Worm (Caenorhabditis elegans) whole organism, mixed stage, embryonic: ENCODE data around the gene exc-1.

Experiments used
- M03D4.4 ChIP-seq: sonication (generic microtip); optimal IDR thresholded peaks from 2 replicates; lab custom pipeline; 2017; ENCODE audit warnings: mild to moderate bottlenecking, missing genetic modification characterization, missing compliant biosample characterization
- bed-3 ChIP-seq: fragments of 200-800 bp; sonication (Bioruptor generic); optimal IDR thresholded peaks from 3 replicates; lab custom pipeline; 2018; ENCODE audit warnings: mild to moderate bottlenecking, missing genetic modification characterization, moderate library complexity, missing compliant biosample characterization
- blmp-1 ChIP-seq: fragments of 150-350 bp; optimal IDR thresholded peaks from 2 replicates; lab custom pipeline; 2014; ENCODE audit warnings: missing biosample characterization, missing genetic modification characterization
- ceh-39 ChIP-seq: fragments of 150-350 bp; optimal IDR thresholded peaks from 2 replicates; lab custom pipeline; 2014; ENCODE audit warnings: missing biosample characterization, missing genetic modification characterization
- ces-1 ChIP-seq: fragments of 150-350 bp; optimal IDR thresholded peaks from 2 replicates; lab custom pipeline; 2014; ENCODE audit warnings: missing biosample characterization, missing genetic modification reagents, missing genetic modification characterization
- drap-1 ChIP-seq: fragments of 200-800 bp; sonication (Bioruptor generic); optimal IDR thresholded peaks from 3 replicates; lab custom pipeline; 2018; ENCODE audit warnings: mild to moderate bottlenecking, missing genetic modification characterization, missing compliant biosample characterization
- flh-1 ChIP-seq: fragments of 200-800 bp; sonication (Bioruptor generic); optimal IDR thresholded peaks from 2 replicates; lab custom pipeline; 2018; ENCODE audit warnings: mild to moderate bottlenecking, missing genetic modification characterization, moderate library complexity, missing compliant biosample characterization
- ham-2 ChIP-seq: fragments of 200-800 bp; sonication (Bioruptor generic); optimal IDR thresholded peaks from 2 replicates; lab custom pipeline; 2018; ENCODE audit warnings: mild to moderate bottlenecking, missing genetic modification characterization, missing compliant biosample characterization
- lin-13 ChIP-seq: fragments of 150-350 bp; optimal IDR thresholded peaks from 2 replicates; lab custom pipeline; 2014; ENCODE audit warnings: missing biosample characterization, missing genetic modification characterization
- nhr-28 ChIP-seq: fragments of 150-350 bp; optimal IDR thresholded peaks from 2 replicates; lab custom pipeline; 2014; ENCODE audit warnings: missing biosample characterization, missing genetic modification characterization
- pha-4 ChIP-seq: fragments of 150-350 bp; optimal IDR thresholded peaks from 2 replicates; lab custom pipeline; 2018; ENCODE audit warnings: missing biosample characterization, missing genetic modification reagents, missing genetic modification characterization
- sptf-1 ChIP-seq: sonication (generic microtip); optimal IDR thresholded peaks from 2 replicates; lab custom pipeline; 2017; ENCODE audit warnings: mild to moderate bottlenecking, missing genetic modification characterization, moderate library complexity, missing compliant biosample characterization
- unc-62 ChIP-seq: fragments of 150-350 bp; optimal IDR thresholded peaks from 2 replicates; lab custom pipeline; 2014; ENCODE audit warnings: missing biosample characterization, missing genetic modification reagents, missing genetic modification characterization

Gene exc-1

DNA sequence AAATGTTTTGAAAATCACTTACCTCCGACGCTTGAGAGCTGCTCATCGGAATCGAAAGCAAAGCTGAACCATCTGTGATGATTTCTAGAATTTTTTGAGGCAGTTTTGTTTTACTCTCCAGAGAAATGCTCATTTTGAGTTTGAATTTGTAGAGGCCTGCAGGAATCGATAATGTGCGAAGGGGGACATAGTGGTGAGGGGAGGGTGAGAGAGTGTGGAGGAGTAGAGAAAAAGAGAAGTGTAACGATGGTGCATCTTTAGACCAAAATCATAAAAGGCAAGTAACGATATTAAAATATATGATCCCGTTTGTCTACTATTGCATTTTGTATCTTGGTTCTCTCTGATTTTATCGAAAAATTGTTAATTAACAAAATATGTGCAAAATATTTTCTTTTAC lies 46.2 kb downstream of the exc-1 start, which contains the start of gene blos-8:
blos-8 (minus strand) TSS at position 216 of the 400 bp plus-strand sequence.
- TF ChIP-seq bed-3 (GFP tag; lab: Kevin White, UChicago) = no peak
- TF ChIP-seq ces-1 (GFP tag; lab: Kevin White, UChicago) = peak; percentile 66

DNA sequence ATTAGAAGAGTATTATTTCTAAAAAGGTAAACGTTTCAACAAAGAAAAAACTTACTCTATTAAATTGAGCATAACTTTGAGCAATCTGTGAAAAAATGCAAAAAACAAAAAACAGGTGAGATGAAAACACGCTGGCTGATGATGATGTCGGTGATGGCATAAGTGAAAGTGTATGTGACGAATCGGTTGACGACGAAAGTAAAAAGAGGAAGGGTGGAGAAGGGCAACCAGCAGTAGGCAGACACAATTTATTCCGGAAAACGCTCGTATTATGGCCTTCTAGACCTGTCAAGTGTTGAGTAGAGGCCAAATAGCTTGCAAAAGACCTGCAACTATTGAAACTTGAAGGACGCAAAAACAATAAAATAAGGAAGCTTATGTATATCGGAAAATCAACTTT lies 49.3 kb downstream of the exc-1 start, which contains the start of gene nas-13:
nas-13 (minus strand) TSS at position 323 of the 400 bp plus-strand sequence.
- no peak for TF ChIP-seq ceh-39 (tag; lab: Kevin White, UChicago)
- peak; percentile 20 for TF ChIP-seq blmp-1 (tag; lab: Kevin White, UChicago)
- TF ChIP-seq lin-13 (tag; lab: Kevin White, UChicago) = no peak

DNA sequence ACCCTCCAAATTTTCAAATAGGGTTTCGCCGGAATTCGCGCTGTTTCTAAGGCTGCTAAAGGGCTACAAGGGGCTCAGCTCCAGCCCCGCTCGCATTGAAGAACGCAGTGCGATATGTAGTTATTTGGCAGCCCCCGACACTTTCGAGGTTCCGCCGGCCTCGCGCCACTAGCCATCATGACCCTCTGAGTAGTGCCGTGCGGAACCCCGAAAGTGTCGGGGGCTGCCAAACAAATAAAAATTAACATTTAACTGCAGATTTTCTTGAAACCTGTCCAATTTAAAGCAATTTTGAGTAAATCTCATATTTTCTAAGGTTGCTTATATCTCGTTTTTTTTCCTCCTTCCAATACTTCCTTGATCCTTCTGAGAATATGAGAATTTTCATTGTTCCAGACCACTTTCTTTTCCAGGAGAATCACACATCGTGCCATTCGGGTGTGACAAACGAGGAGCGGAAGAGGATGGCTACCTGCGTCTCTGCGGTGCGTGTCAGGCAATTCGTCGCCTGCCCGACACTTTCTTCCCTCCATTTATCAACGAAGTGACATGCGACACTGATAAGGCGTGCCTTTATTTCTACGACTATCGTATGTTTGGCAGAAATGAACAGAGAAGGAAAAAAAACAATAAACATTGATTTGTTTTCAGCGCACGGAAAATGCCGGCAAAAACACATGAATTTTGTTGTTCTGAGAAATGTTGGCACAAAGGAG lies 53.3 kb downstream of the exc-1 start:
- TF ChIP-seq M03D4.4 (tag; lab: Kevin White, UChicago) = no peak
- TF ChIP-seq bed-3 (GFP tag; lab: Kevin White, UChicago) = no peak
- no peak for TF ChIP-seq flh-1
- TF ChIP-seq unc-62 (GFP tag; lab: Kevin White, UChicago) = no peak
- TF ChIP-seq, all 35 proteins: peak for 0

DNA sequence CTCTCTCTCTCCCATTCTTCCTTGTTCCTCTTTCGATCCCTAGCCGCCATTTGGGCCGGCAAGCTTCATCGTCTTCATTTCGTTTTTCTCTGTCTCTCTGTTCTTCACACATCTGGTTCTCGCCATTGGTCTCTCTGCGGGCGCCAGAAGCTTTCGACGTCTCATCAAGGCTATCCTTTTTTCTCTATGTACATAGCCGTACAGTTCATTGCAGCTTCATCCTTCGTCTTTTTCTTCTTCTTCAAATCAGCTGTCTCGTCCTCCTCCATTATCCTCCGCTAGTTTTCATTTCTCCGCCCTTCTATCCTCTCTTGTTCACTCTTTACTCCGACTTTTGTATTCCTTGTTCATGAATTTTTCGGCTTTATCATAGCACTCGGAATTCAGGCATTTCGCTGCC lies 56.5 kb downstream of the exc-1 start, which contains the start of gene F39D8.3:
F39D8.3 (plus strand) TSS at position 301 of the 400 bp plus-strand sequence.
- TF ChIP-seq pha-4 (no peak), flh-1 (no peak), ham-2 (GFP tag; lab: Kevin White, UChicago) (no peak), bed-3 (GFP tag; lab: Kevin White, UChicago) (no peak), drap-1 (GFP tag; lab: Kevin White, UChicago) (no peak), sptf-1 (tag; lab: Kevin White, UChicago) (no peak), nhr-28 (no peak)
